Fruit fly (Drosophila melanogaster): ENCODE results near the gene CG12985.

DNA sequence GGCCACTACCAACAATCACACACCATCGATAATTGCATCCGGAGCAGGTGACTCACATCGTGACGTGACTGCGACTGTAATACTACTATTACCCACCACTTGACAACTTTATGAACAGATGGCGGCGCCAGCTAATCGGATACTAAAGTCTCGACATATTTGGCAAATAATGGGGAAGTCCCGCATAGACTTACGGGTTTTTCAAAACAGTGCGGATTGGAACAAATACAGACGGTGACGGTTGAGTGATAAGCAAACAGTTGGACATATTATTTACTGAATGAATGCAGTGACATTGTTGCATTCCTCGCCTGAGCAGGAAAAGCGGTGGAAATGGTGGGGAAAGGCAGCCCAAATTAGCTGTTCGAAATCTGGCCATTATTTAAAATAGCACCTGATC, 7.0 kb upstream of the CG12985 start:
- no peak for TF ChIP-seq Myc (optimal IDR thresholded peaks at IDR 0.05)
- TF ChIP-seq Sin3A (optimal IDR thresholded peaks at IDR 0.05) = no peak
- TF ChIP-seq ttk (optimal IDR thresholded peaks at IDR 0.05) = no peak
- no peak for TF ChIP-seq insv (optimal IDR thresholded peaks at IDR 0.05)
- TF ChIP-seq psq (optimal IDR thresholded peaks at IDR 0.05) = no peak
- TF ChIP-seq h (optimal IDR thresholded peaks at IDR 0.05) = no peak

Measured in Kc167 (cell line).